Worm (Caenorhabditis elegans) whole organism, late embryonic: ENCODE data around the gene adah-1.

Source experiments
- C08G9.2 ChIP-seq: sonication (generic microtip); optimal IDR thresholded peaks from 2 replicates; lab custom pipeline; 2016; ENCODE audit warnings: mild to moderate bottlenecking, missing genetic modification characterization, moderate library complexity, missing compliant biosample characterization
- C38D4.7 ChIP-seq: fragments of 200-800 bp; sonication (Bioruptor generic); optimal IDR thresholded peaks from 2 replicates; lab custom pipeline; 2018; ENCODE audit warnings: mild to moderate bottlenecking, missing genetic modification characterization, moderate library complexity, missing compliant biosample characterization
- K09A11.1 ChIP-seq: sonication (generic microtip); optimal IDR thresholded peaks from 2 replicates; lab custom pipeline; 2017; ENCODE audit warnings: antibody characterized with exemption, mild to moderate bottlenecking, missing genetic modification characterization, missing compliant biosample characterization; ENCODE audit not compliant: insufficient read depth
- ahr-1 ChIP-seq: sonication (generic microtip); optimal IDR thresholded peaks from 2 replicates; lab custom pipeline; 2016; ENCODE audit warnings: missing genetic modification characterization, missing compliant biosample characterization
- ceh-18 ChIP-seq: sonication (generic microtip); optimal IDR thresholded peaks from 2 replicates; lab custom pipeline; 2016; ENCODE audit warnings: missing genetic modification characterization, missing compliant biosample characterization
- ceh-2 ChIP-seq: sonication (generic microtip); optimal IDR thresholded peaks from 2 replicates; lab custom pipeline; 2016; ENCODE audit warnings: missing genotype, missing genetic modification characterization, missing compliant biosample characterization
- ceh-22 ChIP-seq: sonication (generic microtip); optimal IDR thresholded peaks from 2 replicates; lab custom pipeline; 2017; ENCODE audit warnings: missing biosample characterization, missing genetic modification characterization
- ceh-24 ChIP-seq: sonication (generic microtip); optimal IDR thresholded peaks from 2 replicates; lab custom pipeline; 2016; ENCODE audit warnings: mild to moderate bottlenecking, missing genetic modification characterization, missing compliant biosample characterization
- ceh-30 ChIP-seq: fragments of 150-350 bp; optimal IDR thresholded peaks from 2 replicates; lab custom pipeline; 2014; ENCODE audit warnings: missing biosample characterization, missing genetic modification characterization
- ceh-31 ChIP-seq: sonication (generic microtip); optimal IDR thresholded peaks from 2 replicates; lab custom pipeline; 2016; ENCODE audit warnings: missing genetic modification characterization, missing compliant biosample characterization
- ceh-34 ChIP-seq: sonication (generic microtip); optimal IDR thresholded peaks from 2 replicates; lab custom pipeline; 2016; ENCODE audit warnings: mild to moderate bottlenecking, missing genetic modification characterization, missing compliant biosample characterization
- dmd-4 ChIP-seq: sonication (generic microtip); optimal IDR thresholded peaks from 2 replicates; lab custom pipeline; 2016; ENCODE audit warnings: borderline replicate concordance, missing genetic modification characterization, missing compliant biosample characterization
- elt-2 ChIP-seq: sonication (generic microtip); optimal IDR thresholded peaks from 2 replicates; lab custom pipeline; 2016; ENCODE audit warnings: missing genetic modification reagents, missing genetic modification characterization, missing compliant biosample characterization
- eyg-1 ChIP-seq: sonication (generic microtip); optimal IDR thresholded peaks from 2 replicates; lab custom pipeline; 2016; ENCODE audit warnings: missing genotype, missing genetic modification characterization, missing compliant biosample characterization
- fax-1 ChIP-seq: sonication (generic microtip); optimal IDR thresholded peaks from 2 replicates; lab custom pipeline; 2016; ENCODE audit warnings: missing genotype, missing genetic modification characterization, missing compliant biosample characterization
- fkh-10 ChIP-seq: fragments of 150-350 bp; optimal IDR thresholded peaks from 2 replicates; lab custom pipeline; 2014; ENCODE audit warnings: missing biosample characterization, missing genetic modification reagents, missing genetic modification characterization
- hlh-13 ChIP-seq: fragments of 200-800 bp; sonication (Bioruptor generic); optimal IDR thresholded peaks from 2 replicates; lab custom pipeline; 2018; ENCODE audit warnings: mild to moderate bottlenecking, missing genetic modification characterization, missing compliant biosample characterization
- hlh-6 ChIP-seq: sonication (generic microtip); optimal IDR thresholded peaks from 2 replicates; lab custom pipeline; 2016; ENCODE audit warnings: missing genotype, missing genetic modification characterization, missing compliant biosample characterization
- hlh-8 ChIP-seq: sonication (generic microtip); optimal IDR thresholded peaks from 2 replicates; lab custom pipeline; 2016; ENCODE audit warnings: missing genotype, missing genetic modification characterization, missing compliant biosample characterization
- lin-11 ChIP-seq: fragments of 200-800 bp; sonication (Bioruptor generic); optimal IDR thresholded peaks from 2 replicates; lab custom pipeline; 2018; ENCODE audit warnings: mild to moderate bottlenecking, missing genetic modification characterization, missing compliant biosample characterization
- mec-3 ChIP-seq: sonication (generic microtip); optimal IDR thresholded peaks from 2 replicates; lab custom pipeline; 2016; ENCODE audit warnings: borderline replicate concordance, missing genetic modification characterization, missing compliant biosample characterization
- nfya-1 ChIP-seq: sonication (generic microtip); optimal IDR thresholded peaks from 2 replicates; lab custom pipeline; 2017; ENCODE audit warnings: missing genetic modification characterization, mild to moderate bottlenecking, missing compliant biosample characterization, antibody characterized with exemption, moderate library complexity
- nhr-11 ChIP-seq: fragments of 150-350 bp; optimal IDR thresholded peaks from 2 replicates; lab custom pipeline; 2014; ENCODE audit warnings: missing biosample characterization, missing genetic modification characterization
- npax-4 ChIP-seq: sonication (generic microtip); optimal IDR thresholded peaks from 2 replicates; lab custom pipeline; 2016; ENCODE audit warnings: missing genetic modification characterization, missing compliant biosample characterization
- pag-3 ChIP-seq: sonication (generic microtip); optimal IDR thresholded peaks from 2 replicates; lab custom pipeline; 2016; ENCODE audit warnings: missing compliant biosample characterization, missing genetic modification characterization, borderline replicate concordance
- pax-1 ChIP-seq: fragments of 150-350 bp; optimal IDR thresholded peaks from 2 replicates; lab custom pipeline; 2014; ENCODE audit warnings: missing biosample characterization, missing genetic modification characterization
- pha-4 ChIP-seq: fragments of 150-350 bp; optimal IDR thresholded peaks from 2 replicates; lab custom pipeline; 2018; ENCODE audit warnings: missing biosample characterization, missing genetic modification reagents, missing genetic modification characterization
- pqm-1 ChIP-seq: sonication (generic microtip); optimal IDR thresholded peaks from 2 replicates; lab custom pipeline; 2016; ENCODE audit warnings: missing genetic modification characterization, missing compliant biosample characterization
- rnt-1 ChIP-seq: sonication (generic microtip); optimal IDR thresholded peaks from 2 replicates; lab custom pipeline; 2016; ENCODE audit warnings: missing genetic modification characterization, missing compliant biosample characterization
- sdc-2 ChIP-seq: sonication (generic microtip); optimal IDR thresholded peaks from 2 replicates; lab custom pipeline; 2016; ENCODE audit warnings: missing genotype, missing genetic modification characterization, missing compliant biosample characterization
- sox-2 ChIP-seq: fragments of 200-800 bp; sonication (Bioruptor generic); IDR thresholded peaks from 2 replicates; pipeline ENCODE4 v1.3.6; 2022; ENCODE audit warnings: missing genetic modification reagents, missing genetic modification characterization, missing compliant biosample characterization
- tbx-2 ChIP-seq: sonication (generic microtip); optimal IDR thresholded peaks from 2 replicates; lab custom pipeline; 2016; ENCODE audit warnings: missing genetic modification characterization, missing compliant biosample characterization
- ttx-3 ChIP-seq: sonication (generic microtip); optimal IDR thresholded peaks from 2 replicates; lab custom pipeline; 2016; ENCODE audit warnings: missing genetic modification reagents, missing genetic modification characterization, missing compliant biosample characterization
- unc-3 ChIP-seq, 2 experiments: fragments of 200-800 bp in 1 of 2; sonication (Bioruptor generic) in 1 of 2; sonication (generic microtip) in 1 of 2; conservative IDR thresholded peaks in 1 of 2; optimal IDR thresholded peaks in 1 of 2; 2 replicates each; pipeline versions ENCODE4 v1.3.6 to Lab custom; 2016 to 2022; ENCODE audit warnings: missing compliant biosample characterization in 2 of 2, missing genetic modification characterization in 2 of 2, missing genetic modification reagents in 1 of 2
- unc-42 ChIP-seq: sonication (generic microtip); optimal IDR thresholded peaks from 2 replicates; lab custom pipeline; 2016; ENCODE audit warnings: missing genotype, missing genetic modification characterization, missing compliant biosample characterization
- unc-55 ChIP-seq: sonication (generic microtip); optimal IDR thresholded peaks from 2 replicates; lab custom pipeline; 2017; ENCODE audit warnings: missing biosample characterization, missing genetic modification reagents, missing genetic modification characterization
- unc-86 ChIP-seq: sonication (generic microtip); optimal IDR thresholded peaks from 2 replicates; lab custom pipeline; 2016; ENCODE audit warnings: missing genetic modification characterization, missing compliant biosample characterization
- zip-5 ChIP-seq: sonication (generic microtip); optimal IDR thresholded peaks from 2 replicates; lab custom pipeline; 2016; ENCODE audit warnings: missing genetic modification characterization, missing compliant biosample characterization

Gene adah-1

ce11 chrIV:7024829-7025228, 818 bp downstream of the adah-1 start:
- no peak for TF ChIP-seq pax-1 (tag; lab: Kevin White, UChicago)
- no peak for TF ChIP-seq C38D4.7 (GFP tag; lab: Kevin White, UChicago)
- TF ChIP-seq hlh-8 = no peak

ce11 chrIV:7025835-7026234, 1.8 kb downstream of the adah-1 start:
- no peak for TF ChIP-seq ceh-24 (tag; lab: Kevin White, UChicago)
- TF ChIP-seq ceh-34 (tag; lab: Kevin White, UChicago) = no peak
- TF ChIP-seq sox-2 (GFP tag; lab: Robert Waterston, UW) = no peak
- TF ChIP-seq pag-3 = no peak
- TF ChIP-seq rnt-1 = no peak
- no peak for TF ChIP-seq pqm-1 (tag; lab: Kevin White, UChicago)
- TF ChIP-seq ceh-18 (tag; lab: Kevin White, UChicago) = no peak
- TF ChIP-seq sdc-2 (tag; lab: Kevin White, UChicago) = no peak
- no peak for TF ChIP-seq nfya-1 (tag; lab: Kevin White, UChicago)
- no peak for TF ChIP-seq tbx-2
- TF ChIP-seq ceh-31 = no peak
- no peak for TF ChIP-seq npax-4
- no peak for TF ChIP-seq unc-55
- TF ChIP-seq unc-86 (tag; lab: Kevin White, UChicago) = no peak
- no peak for TF ChIP-seq dmd-4 (tag; lab: Kevin White, UChicago)
- no peak for TF ChIP-seq pha-4 (tag; lab: Kevin White, UChicago)
- no peak for TF ChIP-seq fax-1 (tag; lab: Kevin White, UChicago)
- TF ChIP-seq hlh-6 (tag; lab: Kevin White, UChicago) = no peak

DNA sequence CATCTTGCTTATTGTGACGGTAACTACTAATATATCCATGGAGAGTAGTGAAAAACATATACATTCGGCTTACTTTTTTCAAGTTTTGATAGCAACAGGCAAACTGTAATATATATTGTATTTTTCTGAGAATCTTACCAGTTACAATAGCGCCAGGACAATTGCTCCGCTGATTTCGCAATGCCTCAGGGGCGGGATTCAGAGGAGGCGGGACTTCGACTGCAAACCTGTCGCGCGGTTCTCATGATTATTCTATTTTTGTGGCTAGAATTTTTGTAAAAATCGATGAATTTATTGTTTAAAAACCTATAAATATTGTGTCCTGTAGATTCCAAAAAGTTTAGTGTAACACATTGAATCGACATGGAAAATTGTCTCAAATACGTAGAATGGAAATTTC, 7.0 kb downstream of the adah-1 start:
- TF ChIP-seq lin-11 (tag; lab: Kevin White, UChicago) = no peak
- TF ChIP-seq fax-1 (tag; lab: Kevin White, UChicago) = no peak
- TF ChIP-seq ceh-18 (tag; lab: Kevin White, UChicago) = no peak
- TF ChIP-seq C08G9.2 = no peak

ce11 chrIV:7032459-7032858, 8.4 kb downstream of the adah-1 start, which contains the start of gene C06G3.8:
C06G3.8 (minus strand) TSS chrIV:7032559.
- no peak for TF ChIP-seq hlh-6 (tag; lab: Kevin White, UChicago)
- TF ChIP-seq eyg-1 (tag; lab: Kevin White, UChicago) = no peak
- no peak for TF ChIP-seq mec-3 (tag; lab: Kevin White, UChicago)
- TF ChIP-seq ceh-18 (tag; lab: Kevin White, UChicago) = no peak
- no peak for TF ChIP-seq ceh-34 (tag; lab: Kevin White, UChicago)
- TF ChIP-seq ahr-1 = no peak
- no peak for TF ChIP-seq sdc-2 (tag; lab: Kevin White, UChicago)
- no peak for TF ChIP-seq unc-3 (GFP tag; conservative IDR thresholded peaks at IDR 0.05; lab: Robert Waterston, UW)
- TF ChIP-seq unc-3 (tag; optimal IDR thresholded peaks at IDR 0.05; lab: Kevin White, UChicago) = no peak
- TF ChIP-seq dmd-4 (tag; lab: Kevin White, UChicago) = no peak
- no peak for TF ChIP-seq nfya-1 (tag; lab: Kevin White, UChicago)
- TF ChIP-seq hlh-13 (GFP tag; lab: Kevin White, UChicago) = no peak
- TF ChIP-seq pax-1 (tag; lab: Kevin White, UChicago) = no peak
- no peak for TF ChIP-seq ceh-22
- TF ChIP-seq, all 69 proteins: peak for 0

ce11 chrIV:7035823-7036222, 11.8 kb downstream of the adah-1 start, which contains the start of gene C06G3.3:
C06G3.3 (plus strand) TSS chrIV:7036123.
- TF ChIP-seq eyg-1 (tag; lab: Kevin White, UChicago) (no peak), ceh-30 (tag; lab: Kevin White, UChicago) (no peak), ceh-24 (tag; lab: Kevin White, UChicago) (no peak), ceh-2 (tag; lab: Kevin White, UChicago) (no peak), pha-4 (tag; lab: Kevin White, UChicago) (no peak), ttx-3 (tag; lab: Kevin White, UChicago) (no peak), C38D4.7 (GFP tag; lab: Kevin White, UChicago) (no peak), dmd-4 (tag; lab: Kevin White, UChicago) (no peak), ceh-34 (tag; lab: Kevin White, UChicago) (no peak), nhr-11 (tag; lab: Kevin White, UChicago) (no peak), elt-2 (tag; lab: Kevin White, UChicago) (no peak), unc-42 (tag; lab: Kevin White, UChicago) (no peak), fkh-10 (GFP tag; lab: Kevin White, UChicago) (no peak), K09A11.1 (tag; lab: Kevin White, UChicago) (no peak), zip-5 (no peak), unc-3 (GFP tag; conservative IDR thresholded peaks at IDR 0.05; lab: Robert Waterston, UW) (no peak), unc-3 (tag; optimal IDR thresholded peaks at IDR 0.05; lab: Kevin White, UChicago) (no peak)
